Fruit fly (Drosophila melanogaster) whole organism, pupa: ENCODE data around the gene Gr28a.

ENCODE experiments used
- CG13204 ChIP-seq: fragments of 200-800 bp; sonication (Bioruptor generic); optimal IDR thresholded peaks from 2 replicates; lab custom pipeline; 2018; ENCODE audit warnings: missing biosample characterization, mild to moderate bottlenecking, missing genetic modification characterization, moderate library complexity
- CG9948 ChIP-seq: fragments of 200-800 bp; sonication (Bioruptor generic); optimal IDR thresholded peaks from 2 replicates; lab custom pipeline; 2018; ENCODE audit warnings: missing biosample characterization, mild to moderate bottlenecking, missing genetic modification characterization, moderate library complexity
- D1 ChIP-seq: fragments of 200-800 bp; sonication (Bioruptor generic); optimal IDR thresholded peaks from 2 replicates; lab custom pipeline; 2018; ENCODE audit warnings: missing biosample characterization, mild to moderate bottlenecking, missing genetic modification characterization, moderate library complexity
- EcR ChIP-seq: fragments of 200-800 bp; sonication (Bioruptor generic); optimal IDR thresholded peaks from 3 replicates; lab custom pipeline; 2019; ENCODE audit warnings: missing biosample characterization, missing genetic modification characterization, mild to moderate bottlenecking, moderate library complexity, missing genetic modification reagents
- Ets98B ChIP-seq: fragments of 200-800 bp; sonication (Bioruptor generic); IDR thresholded peaks from 2 replicates; pipeline ENCODE4 v1.3.6; 2022; ENCODE audit warnings: missing biosample characterization, missing genetic modification characterization
- Pif1A ChIP-seq: fragments of 200-800 bp; sonication (Bioruptor generic); optimal IDR thresholded peaks from 3 replicates; lab custom pipeline; 2016; ENCODE audit warnings: missing biosample characterization, missing genetic modification characterization
- gl ChIP-seq: fragments of 200-800 bp; sonication (Bioruptor generic); optimal IDR thresholded peaks from 2 replicates; lab custom pipeline; 2018; ENCODE audit warnings: missing biosample characterization, mild to moderate bottlenecking, missing genetic modification characterization

- no peak for TF ChIP-seq EcR
- peak; percentile 22 for TF ChIP-seq Pif1A
- TF ChIP-seq Ets98B (GFP tag; lab: Robert Waterston, UW): peak; percentile 26; the same call in 1 of the 2 replicates
- TF ChIP-seq CG9948 (tag; lab: Kevin White, UChicago): no peak
- no peak for TF ChIP-seq D1 (tag; lab: Kevin White, UChicago)
- no peak for TF ChIP-seq CG13204
- peak; percentile 41 for TF ChIP-seq gl (tag; lab: Kevin White, UChicago)
Observed at dm6 chr2L:7434737-7435356, 19.2 kb downstream of the Gr28a start.
